Fruit fly (Drosophila melanogaster) S2 (cell line): ENCODE results near the gene ftz-f1.

Experiments
- CG8478 ChIP-seq: fragments of >200 bp; optimal IDR thresholded peaks from 2 replicates; lab custom pipeline; 2018
- CTCF ChIP-seq, 2 experiments: fragments of >200 bp; optimal IDR thresholded peaks; 2 replicates each; lab custom pipeline; 2018

The ftz-f1 gene

DNA sequence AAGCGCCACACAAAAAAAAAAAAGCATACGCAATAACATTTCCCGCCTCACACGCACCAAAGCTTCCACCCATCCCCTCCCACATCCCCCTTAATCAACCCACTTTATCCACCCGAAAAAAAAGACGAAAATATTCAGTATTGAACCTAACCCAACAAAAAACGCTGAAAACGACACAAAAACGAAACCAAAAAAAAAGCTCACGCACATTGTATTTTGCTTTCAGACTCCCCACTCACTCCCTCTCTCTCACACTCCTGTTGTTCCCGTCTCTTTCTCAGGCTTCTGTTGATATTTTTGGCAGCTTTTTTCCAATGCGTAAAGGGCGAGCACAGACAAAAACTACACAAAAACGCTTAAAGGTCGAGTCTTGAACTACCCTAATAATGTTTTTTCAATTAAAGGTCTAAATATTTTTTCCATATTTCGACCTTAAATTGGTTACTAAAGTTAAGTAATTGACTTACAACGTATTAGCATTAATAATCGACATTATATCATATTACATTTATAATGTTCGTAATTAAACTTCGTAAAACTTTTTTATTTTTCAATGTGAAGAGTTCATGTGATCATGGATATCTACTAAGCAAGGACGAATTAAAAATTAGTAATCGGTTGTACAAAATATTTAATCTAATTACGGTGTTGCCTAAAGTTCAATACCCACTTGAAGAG is 14.5 kb downstream of the ftz-f1 start:
- no peak for TF ChIP-seq CG8478
- TF ChIP-seq CTCF (optimal IDR thresholded peaks at IDR 0.05; lab: Kevin White, UChicago): no peak

DNA sequence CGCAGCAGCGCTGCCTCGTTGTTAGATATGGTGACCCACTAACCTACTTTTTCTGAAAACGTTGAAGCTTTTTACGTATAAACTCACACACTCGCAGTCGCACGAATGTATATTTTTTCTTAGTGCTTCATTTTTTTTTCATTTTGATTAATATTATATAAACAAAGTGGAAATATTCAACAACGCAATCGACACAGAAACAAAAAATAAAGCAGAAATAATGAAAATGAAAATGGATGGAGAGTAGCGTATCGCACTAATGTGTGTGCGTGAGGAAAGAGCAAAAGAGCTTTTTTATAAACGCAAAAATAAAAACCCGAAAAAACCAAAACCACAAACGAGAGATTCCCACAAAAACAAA is 15.1 kb downstream of the ftz-f1 start:
- TF ChIP-seq CG8478 (no peak), CTCF (optimal IDR thresholded peaks at IDR 0.05; lab: Kevin White, UChicago) (no peak)

DNA sequence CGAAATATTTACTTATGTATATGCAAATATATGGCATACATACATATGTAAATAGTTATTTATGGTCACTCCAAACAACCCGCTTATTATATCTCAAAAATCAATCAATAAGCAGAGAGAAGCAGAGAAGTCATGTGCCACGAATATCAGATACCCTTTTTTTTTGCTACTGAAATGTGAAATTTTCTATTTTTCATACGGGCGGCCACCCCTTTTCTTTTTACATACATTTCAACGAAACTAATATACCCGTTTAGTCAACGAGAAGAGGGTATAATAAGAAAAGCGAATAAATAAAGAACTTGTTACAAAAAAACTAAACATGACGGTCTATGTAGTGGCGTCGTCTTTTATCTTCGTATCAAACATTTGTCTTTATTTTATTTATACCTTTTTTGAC is 16.5 kb downstream of the ftz-f1 start:
- TF ChIP-seq CG8478: no peak
- no peak for TF ChIP-seq CTCF (optimal IDR thresholded peaks at IDR 0.05; lab: Kevin White, UChicago)

DNA sequence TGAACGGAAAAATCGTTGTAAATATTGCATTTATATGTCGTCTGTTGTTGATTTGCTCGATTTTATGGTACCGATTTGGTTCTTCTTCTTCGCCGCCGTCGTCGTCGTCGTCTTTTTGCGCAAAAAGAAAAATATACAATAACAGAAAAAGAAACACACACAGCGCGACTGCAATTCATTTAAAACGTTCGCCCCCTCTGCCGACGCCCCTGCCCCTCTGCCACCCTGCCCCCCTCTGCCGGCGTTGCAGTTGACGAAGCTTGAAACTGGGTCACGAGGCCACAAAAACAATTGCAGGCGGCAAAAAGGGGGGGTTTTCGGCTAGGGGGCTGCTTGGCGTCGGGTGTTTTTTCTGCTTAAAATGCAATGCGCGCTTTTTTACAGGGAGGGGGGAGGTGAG is 17.6 kb downstream of the ftz-f1 start:
- TF ChIP-seq CG8478 (no peak), CTCF (optimal IDR thresholded peaks at IDR 0.05; lab: Kevin White, UChicago) (no peak)

DNA sequence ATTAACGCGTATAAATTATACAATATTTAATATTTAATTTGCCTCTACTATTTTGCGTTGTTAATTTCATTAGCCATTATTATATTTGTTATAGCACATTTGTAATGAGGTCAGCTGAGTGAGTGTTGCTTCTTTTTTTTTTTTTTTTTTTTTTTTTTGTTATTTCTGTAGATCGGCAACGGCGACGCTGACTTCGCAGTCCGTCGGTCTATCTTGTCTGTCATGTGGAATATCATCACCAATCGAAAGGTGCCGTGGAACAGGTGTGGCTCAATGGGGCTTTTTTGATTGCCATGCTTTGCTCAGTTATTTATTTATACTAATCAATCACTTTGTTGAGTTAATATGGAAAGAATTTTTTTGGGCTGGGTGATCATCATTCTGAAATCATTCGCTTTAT is 18.5 kb downstream of the ftz-f1 start:
- TF ChIP-seq CG8478: no peak
- no peak for TF ChIP-seq CTCF (optimal IDR thresholded peaks at IDR 0.05; lab: Kevin White, UChicago)

DNA sequence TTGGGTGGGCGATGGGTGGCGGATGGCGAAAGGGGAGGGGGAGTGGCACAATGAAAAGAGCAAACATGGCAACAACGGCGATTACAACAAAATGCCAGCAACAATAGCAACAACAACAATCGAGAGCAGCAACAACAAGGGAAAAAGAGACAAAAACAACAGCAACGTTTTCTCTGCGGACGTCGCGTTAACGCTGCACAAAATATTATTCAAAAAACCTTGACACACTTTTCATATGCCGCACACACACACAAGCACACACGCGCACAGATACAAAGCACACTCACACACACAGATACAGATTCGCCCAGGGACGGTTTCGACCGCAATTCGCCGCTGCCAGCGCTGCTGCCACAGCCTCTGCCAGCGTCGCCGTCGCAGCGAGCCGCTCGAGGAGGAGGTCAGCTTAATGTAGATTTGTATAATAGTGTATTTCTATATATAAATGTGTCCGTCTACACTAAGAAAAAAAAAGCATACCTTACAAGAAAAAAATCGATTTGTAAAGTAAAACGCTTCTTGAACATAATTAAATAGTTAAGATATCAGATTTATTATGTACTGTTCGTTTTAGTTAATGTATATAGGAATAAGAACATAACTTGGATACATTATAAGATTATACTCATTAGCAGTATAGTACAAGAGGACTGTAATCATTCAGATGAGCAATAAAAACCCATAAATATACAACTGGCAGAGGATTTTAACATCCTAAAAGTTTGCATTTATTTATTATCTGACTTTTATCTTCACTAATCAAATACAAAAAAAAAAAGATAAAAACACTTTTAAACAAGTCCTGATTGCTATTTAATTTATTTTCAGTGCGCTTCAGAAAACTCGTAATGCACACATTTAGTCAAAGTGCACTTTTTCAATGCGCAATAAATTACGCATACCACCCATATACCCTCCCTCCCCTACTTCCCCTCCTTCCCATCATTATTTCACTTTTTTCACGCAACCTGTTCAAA is 19.2 kb downstream of the ftz-f1 start:
- TF ChIP-seq CG8478 (no peak), CTCF (optimal IDR thresholded peaks at IDR 0.05; lab: Kevin White, UChicago) (no peak)

- TF ChIP-seq CTCF (optimal IDR thresholded peaks at IDR 0.05; lab: Kevin White, UChicago) (no peak), CG8478 (no peak)
Observed at dm6 chr3L:18772014-18772560, 29.0 kb downstream of the ftz-f1 start.

DNA sequence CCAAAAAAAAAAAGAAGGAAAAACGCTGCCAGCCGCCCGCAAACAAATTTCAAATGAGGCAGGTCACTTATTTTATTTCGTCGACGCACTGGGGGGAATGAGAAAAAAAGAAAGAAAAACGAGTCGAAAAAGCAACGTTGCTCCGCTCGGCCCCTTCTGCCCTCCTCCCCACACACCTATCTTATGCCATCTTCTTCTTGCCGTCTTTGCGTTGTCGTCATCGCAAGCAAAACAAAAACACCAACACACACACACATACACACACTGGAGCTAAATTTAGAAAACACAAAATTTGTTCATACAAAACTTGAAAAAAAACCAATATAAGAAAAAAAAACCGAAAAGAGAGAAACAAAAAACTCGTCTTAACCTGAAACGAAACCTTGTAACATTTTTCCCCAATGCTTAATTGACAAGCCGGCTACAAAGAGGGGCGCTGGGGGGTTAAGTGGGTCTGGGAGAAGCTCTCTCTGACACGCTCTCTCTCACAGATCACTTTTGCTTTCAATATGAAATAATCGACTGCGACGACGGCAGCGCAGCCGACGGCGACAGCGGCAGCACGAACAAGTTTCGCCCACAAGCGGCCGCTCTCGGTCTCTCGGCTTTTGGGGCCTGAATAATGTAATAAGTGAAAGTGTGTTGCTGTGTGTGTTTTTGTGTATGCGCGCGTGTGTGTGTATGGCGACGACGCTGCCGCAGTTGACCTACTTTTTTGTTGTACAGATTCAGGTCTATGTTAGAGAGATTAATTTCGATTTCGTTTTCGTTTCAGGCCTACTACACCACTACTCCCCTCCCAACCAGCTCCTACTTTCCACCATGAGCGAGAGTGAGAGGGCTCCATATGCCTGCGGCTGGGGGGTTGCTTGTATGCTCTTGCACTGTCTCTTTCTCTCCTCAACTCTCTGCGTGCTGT is 29.8 kb downstream of the ftz-f1 start:
- no peak for TF ChIP-seq CTCF (optimal IDR thresholded peaks at IDR 0.05; lab: Kevin White, UChicago)

DNA sequence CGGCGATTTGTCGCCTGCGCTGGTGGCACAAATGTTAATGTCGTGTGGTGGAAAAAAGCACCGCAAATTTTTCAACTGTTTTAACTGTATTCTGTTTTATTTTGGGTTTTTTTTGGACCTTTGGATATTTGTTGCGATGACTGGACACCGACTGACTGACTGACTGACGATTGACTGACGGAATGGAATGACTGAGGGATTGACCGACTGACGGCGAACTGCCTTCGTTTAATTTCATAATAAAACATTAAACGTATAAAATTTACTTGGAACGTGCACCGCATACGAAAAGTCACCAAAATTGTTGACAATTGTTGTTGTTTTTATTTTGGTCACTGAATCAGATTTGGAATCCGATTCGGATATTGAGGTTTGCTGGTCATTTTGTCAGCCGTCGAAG is 31.3 kb downstream of the ftz-f1 start:
- no peak for TF ChIP-seq CG8478
- TF ChIP-seq CTCF (optimal IDR thresholded peaks at IDR 0.05; lab: Kevin White, UChicago): no peak

DNA sequence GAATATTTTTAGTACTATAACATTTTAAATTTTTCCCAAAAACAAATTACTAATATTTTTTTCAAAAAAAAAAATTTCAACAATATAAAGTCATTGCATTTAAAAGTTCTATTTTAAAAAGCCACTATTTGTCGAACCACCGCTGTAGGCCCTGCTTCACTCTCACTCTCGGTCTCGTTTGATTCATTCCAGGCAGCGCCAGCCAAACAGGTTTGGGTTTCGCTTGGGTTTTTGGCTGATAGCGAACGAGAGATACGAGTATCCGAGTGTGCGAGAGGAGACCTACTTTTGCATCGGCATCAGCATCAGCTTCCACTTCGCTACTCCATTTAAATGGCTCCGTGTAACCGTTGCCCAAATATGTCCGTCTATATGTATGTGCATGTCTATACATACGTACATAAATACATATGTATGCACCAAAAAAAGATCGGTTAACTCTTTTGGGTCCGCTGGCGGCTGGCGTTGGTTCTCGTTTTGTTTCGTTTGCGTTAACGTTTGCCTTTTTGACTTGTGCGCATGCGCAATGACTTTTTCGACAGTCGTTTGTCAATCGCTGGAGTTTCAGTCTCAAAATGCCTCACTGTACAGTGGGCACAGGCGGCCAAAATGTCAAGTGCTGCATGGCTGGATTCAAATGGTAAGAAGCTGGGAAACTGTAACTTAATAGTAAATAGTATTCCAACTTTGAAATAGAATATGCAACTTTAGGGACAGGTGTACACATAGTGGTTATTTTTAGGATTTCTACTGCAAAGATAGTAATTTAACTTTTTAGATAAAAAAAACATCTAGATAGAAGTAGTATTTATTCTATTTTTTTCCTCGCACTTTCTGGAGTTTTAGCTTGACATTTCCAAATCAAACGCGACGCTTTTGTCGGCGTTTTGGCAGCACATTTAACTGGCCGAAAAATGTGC is 32.1 kb downstream of the ftz-f1 start:
- TF ChIP-seq CG8478 (no peak), CTCF (optimal IDR thresholded peaks at IDR 0.05; lab: Kevin White, UChicago) (no peak)

- no peak for TF ChIP-seq CG8478
- TF ChIP-seq CTCF (optimal IDR thresholded peaks at IDR 0.05; lab: Kevin White, UChicago): no peak
Observed at dm6 chr3L:18767950-18768781, 32.9 kb downstream of the ftz-f1 start.

DNA sequence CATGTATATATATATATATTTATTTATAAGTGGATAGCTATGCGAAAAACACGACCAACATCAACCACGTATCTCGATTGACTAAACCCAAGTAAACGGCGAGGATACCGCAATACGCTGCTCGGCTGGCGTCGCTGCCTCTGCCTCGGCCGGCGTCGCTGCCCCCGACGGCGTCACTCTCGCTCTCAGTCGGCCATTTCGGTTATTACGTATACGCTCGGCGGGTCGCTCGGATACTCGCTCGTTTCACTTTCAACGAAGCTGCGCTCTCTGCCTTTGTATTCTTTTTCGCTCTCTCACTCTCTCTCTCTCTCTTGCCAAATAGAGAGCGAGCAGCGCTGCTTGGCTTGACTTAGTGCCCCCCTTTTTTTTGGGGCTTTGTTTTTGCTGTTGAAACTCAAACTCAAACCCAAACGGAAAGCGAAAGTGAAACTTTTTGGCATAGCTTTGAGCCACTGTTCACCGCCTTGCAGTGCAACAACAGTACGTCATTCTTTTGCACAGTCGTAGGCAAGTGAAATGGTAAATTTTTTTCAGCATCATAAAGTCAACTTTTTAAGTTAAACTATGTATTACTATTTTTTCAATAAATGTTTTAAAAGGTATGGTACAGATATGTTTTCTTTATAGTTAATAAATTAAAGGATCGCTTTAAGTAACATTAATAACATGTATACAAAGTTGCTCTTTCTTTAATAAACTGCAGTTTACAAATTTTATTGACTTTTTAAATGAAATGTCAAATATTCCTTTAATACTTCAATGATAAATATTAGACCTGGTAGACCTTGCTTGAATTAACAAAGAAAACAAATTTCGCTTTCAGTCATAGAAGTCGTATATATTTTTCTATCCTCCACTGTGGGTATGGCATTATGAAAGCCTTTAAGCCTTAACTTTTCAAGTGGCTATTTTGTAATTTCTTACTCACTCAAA is 35.2 kb downstream of the ftz-f1 start:
- no peak for TF ChIP-seq CTCF (optimal IDR thresholded peaks at IDR 0.05; lab: Kevin White, UChicago)
- TF ChIP-seq CG8478: no peak
